Worm (Caenorhabditis elegans): ENCODE measurements around the gene R10E9.4.

- TF ChIP-seq sem-4 (tag; optimal IDR thresholded peaks at IDR 0.05) (no peak), zag-1 (tag; optimal IDR thresholded peaks at IDR 0.05) (no peak), fos-1 (tag; optimal IDR thresholded peaks at IDR 0.05) (no peak), sma-3 (GFP tag; optimal IDR thresholded peaks at IDR 0.05) (no peak), alr-1 (tag; optimal IDR thresholded peaks at IDR 0.05) (no peak), skn-1 (tag; optimal IDR thresholded peaks at IDR 0.05) (no peak), nhr-12 (tag; optimal IDR thresholded peaks at IDR 0.05) (no peak), crh-2 (tag; optimal IDR thresholded peaks at IDR 0.05) (no peak), nhr-237 (tag; optimal IDR thresholded peaks at IDR 0.05) (no peak), unc-39 (tag; optimal IDR thresholded peaks at IDR 0.05) (no peak), nhr-77 (tag; optimal IDR thresholded peaks at IDR 0.05) (no peak), mab-5 (tag; optimal IDR thresholded peaks at IDR 0.05) (no peak), nhr-10 (tag; optimal IDR thresholded peaks at IDR 0.05) (no peak)
Measured at ce11 chrIII:3959206-3959605, 13.4 kb downstream of the R10E9.4 start.

Measured in whole organism, L2 larva.